Fruit fly (Drosophila melanogaster) whole organism, prepupa: Measurements from ENCODE around the gene gw.

Experiments used
- CG10669 ChIP-seq: fragments of 200-800 bp; sonication (Bioruptor generic); optimal IDR thresholded peaks from 3 replicates; lab custom pipeline; 2018; ENCODE audit warnings: missing biosample characterization, mild to moderate bottlenecking, missing genetic modification characterization, moderate library complexity
- CG11762 ChIP-seq: fragments of 200-800 bp; sonication (Bioruptor generic); optimal IDR thresholded peaks from 3 replicates; lab custom pipeline; 2016; ENCODE audit warnings: missing biosample characterization, missing genetic modification characterization; ENCODE audit not compliant: insufficient read depth
- CG3032 ChIP-seq: fragments of 200-800 bp; optimal IDR thresholded peaks from 2 replicates; lab custom pipeline; 2019; ENCODE audit warnings: missing biosample characterization, mild to moderate bottlenecking, missing genetic modification characterization, moderate library complexity
- CG34406 ChIP-seq: fragments of 200-800 bp; sonication (Bioruptor generic); optimal IDR thresholded peaks from 3 replicates; lab custom pipeline; 2016; ENCODE audit warnings: missing biosample characterization, missing genetic modification characterization
- CG3919 ChIP-seq: fragments of 200-800 bp; sonication (Bioruptor generic); optimal IDR thresholded peaks from 3 replicates; lab custom pipeline; 2016; ENCODE audit warnings: missing biosample characterization, missing genetic modification characterization
- CG4318 ChIP-seq: fragments of 200-800 bp; sonication (Bioruptor generic); optimal IDR thresholded peaks from 3 replicates; lab custom pipeline; 2017; ENCODE audit warnings: missing biosample characterization, mild to moderate bottlenecking, missing genetic modification characterization
- CG6163 ChIP-seq: fragments of 200-800 bp; sonication (Bioruptor generic); IDR thresholded peaks from 3 replicates; pipeline ENCODE4 v1.3.6; 2022; ENCODE audit warnings: missing biosample characterization, missing genetic modification characterization
- CG6792 ChIP-seq: fragments of 200-800 bp; sonication (Bioruptor generic); optimal IDR thresholded peaks from 3 replicates; lab custom pipeline; 2016; ENCODE audit warnings: missing biosample characterization, missing genetic modification characterization
- CG6808 ChIP-seq: fragments of 200-800 bp; sonication (Bioruptor generic); optimal IDR thresholded peaks from 3 replicates; lab custom pipeline; 2017; ENCODE audit warnings: missing biosample characterization, missing genetic modification characterization, mild to moderate bottlenecking, moderate library complexity, missing genetic modification reagents
- CG6854 ChIP-seq: fragments of 200-800 bp; sonication (Bioruptor generic); optimal IDR thresholded peaks from 2 replicates; lab custom pipeline; 2017; ENCODE audit warnings: missing biosample characterization, mild to moderate bottlenecking, missing genetic modification characterization
- CG8319 ChIP-seq: fragments of 200-800 bp; sonication (Bioruptor generic); optimal IDR thresholded peaks from 3 replicates; lab custom pipeline; 2016; ENCODE audit warnings: missing biosample characterization, missing genetic modification characterization
- Eip75B ChIP-seq: fragments of 200-800 bp; sonication (Bioruptor generic); optimal IDR thresholded peaks from 3 replicates; lab custom pipeline; 2016; ENCODE audit warnings: missing biosample characterization, missing genetic modification characterization
- Eip78C ChIP-seq: fragments of 200-800 bp; sonication (Bioruptor generic); peaks from one replicate; lab custom pipeline; 2016; ENCODE audit warnings: missing biosample characterization, missing genetic modification characterization
- Eip93F ChIP-seq: fragments of 200-800 bp; sonication (Bioruptor generic); optimal IDR thresholded peaks from 2 replicates; lab custom pipeline; 2016; ENCODE audit warnings: missing biosample characterization, mild to moderate bottlenecking, missing genetic modification characterization
- Ets21C ChIP-seq: fragments of 200-800 bp; sonication (Bioruptor generic); optimal IDR thresholded peaks from 3 replicates; lab custom pipeline; 2016; ENCODE audit warnings: missing biosample characterization, missing genetic modification characterization
- Hr39 ChIP-seq: fragments of 200-800 bp; sonication (Bioruptor generic); optimal IDR thresholded peaks from 2 replicates; lab custom pipeline; 2016; ENCODE audit warnings: missing biosample characterization, missing genetic modification characterization
- Hr4 ChIP-seq: fragments of 200-800 bp; sonication (Bioruptor generic); optimal IDR thresholded peaks from 3 replicates; lab custom pipeline; 2016; ENCODE audit warnings: missing biosample characterization, missing genetic modification characterization
- Lpt ChIP-seq: fragments of 200-800 bp; sonication (Bioruptor generic); optimal IDR thresholded peaks from 3 replicates; lab custom pipeline; 2016; ENCODE audit warnings: missing biosample characterization, missing genetic modification characterization
- Met ChIP-seq: fragments of 200-800 bp; sonication (Bioruptor generic); optimal IDR thresholded peaks from 3 replicates; lab custom pipeline; 2016; ENCODE audit warnings: missing biosample characterization, missing genetic modification characterization
- Sox102F ChIP-seq: fragments of 200-800 bp; sonication (Bioruptor generic); optimal IDR thresholded peaks from 2 replicates; lab custom pipeline; 2016; ENCODE audit warnings: missing biosample characterization, mild to moderate bottlenecking, missing genetic modification characterization
- Sox14 ChIP-seq: fragments of 200-800 bp; sonication (Bioruptor generic); optimal IDR thresholded peaks from 3 replicates; lab custom pipeline; 2016; ENCODE audit warnings: missing biosample characterization, missing genetic modification characterization
- Sox15 ChIP-seq: fragments of 200-800 bp; sonication (Bioruptor generic); optimal IDR thresholded peaks from 3 replicates; lab custom pipeline; 2016; ENCODE audit warnings: missing biosample characterization, missing genetic modification characterization
- achi ChIP-seq: fragments of 200-800 bp; sonication (Bioruptor generic); optimal IDR thresholded peaks from 3 replicates; lab custom pipeline; 2016; ENCODE audit warnings: missing biosample characterization, missing genetic modification characterization
- acj6 ChIP-seq: fragments of 200-800 bp; sonication (Bioruptor generic); optimal IDR thresholded peaks from 3 replicates; lab custom pipeline; 2016; ENCODE audit warnings: missing biosample characterization, missing genetic modification characterization
- cyc ChIP-seq: fragments of 200-800 bp; sonication (Bioruptor generic); optimal IDR thresholded peaks from 3 replicates; lab custom pipeline; 2016; ENCODE audit warnings: missing biosample characterization, missing genetic modification characterization
- esn ChIP-seq: fragments of 200-800 bp; sonication (Bioruptor generic); optimal IDR thresholded peaks from 2 replicates; lab custom pipeline; 2016; ENCODE audit warnings: missing biosample characterization, mild to moderate bottlenecking, missing genetic modification characterization, moderate library complexity
- fd59A ChIP-seq: fragments of 200-800 bp; sonication (Bioruptor generic); optimal IDR thresholded peaks from 2 replicates; lab custom pipeline; 2017; ENCODE audit warnings: missing biosample characterization, mild to moderate bottlenecking, missing genetic modification characterization, missing genetic modification reagents
- fkh ChIP-seq: fragments of 200-800 bp; sonication (Bioruptor generic); optimal IDR thresholded peaks from 3 replicates; lab custom pipeline; 2017; ENCODE audit warnings: missing biosample characterization, mild to moderate bottlenecking, missing genetic modification characterization, moderate library complexity
- net ChIP-seq: fragments of 200-800 bp; sonication (Bioruptor generic); optimal IDR thresholded peaks from 3 replicates; lab custom pipeline; 2016; ENCODE audit warnings: missing biosample characterization, missing genetic modification characterization
- salr ChIP-seq, 2 experiments: fragments of 200-800 bp; sonication (Bioruptor generic); optimal IDR thresholded peaks; 3 replicates each; lab custom pipeline; 2016 to 2018; ENCODE audit warnings: missing biosample characterization in 2 of 2, missing genetic modification characterization in 2 of 2, mild to moderate bottlenecking in 1 of 2
- ss ChIP-seq, 2 experiments: fragments of 200-800 bp; sonication (Bioruptor generic); optimal IDR thresholded peaks; 2 replicates in 1 of 2; 3 replicates in 1 of 2; lab custom pipeline; 2017 to 2018; ENCODE audit warnings: mild to moderate bottlenecking in 2 of 2, missing biosample characterization in 2 of 2, missing genetic modification characterization in 2 of 2, moderate library complexity in 1 of 2
- svp ChIP-seq: fragments of 200-800 bp; sonication (Bioruptor generic); peaks from one replicate; lab custom pipeline; 2016; ENCODE audit warnings: missing biosample characterization, missing genetic modification characterization
- topi ChIP-seq: fragments of 200-800 bp; sonication (Bioruptor generic); optimal IDR thresholded peaks from 3 replicates; lab custom pipeline; 2016; ENCODE audit warnings: missing biosample characterization, missing genetic modification characterization
- vri ChIP-seq: fragments of 200-800 bp; sonication (Bioruptor generic); optimal IDR thresholded peaks from 3 replicates; lab custom pipeline; 2016; ENCODE audit warnings: missing biosample characterization, mild to moderate bottlenecking, missing genetic modification characterization

Gene gw

DNA sequence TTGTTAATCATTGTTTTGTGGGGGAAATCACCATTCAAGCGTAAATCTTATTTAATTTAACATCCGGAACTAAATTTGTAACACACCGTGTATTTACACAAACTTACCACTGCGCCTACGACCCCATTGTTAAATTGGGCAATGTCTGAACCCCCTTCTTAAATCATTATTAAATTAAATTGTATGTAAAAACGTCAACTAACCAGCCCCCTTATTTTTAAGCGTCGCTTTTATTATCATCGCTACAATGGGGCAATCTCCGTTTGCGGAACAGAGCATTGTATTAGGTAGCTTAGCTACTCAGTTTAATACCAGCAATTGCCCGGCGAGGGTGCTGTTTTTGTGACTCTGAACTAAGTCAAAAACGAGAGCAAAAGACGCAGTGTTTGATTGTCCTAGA lies 31.0 kb downstream of the gw start, which contains the start of gene Gat:
Gene Gat (plus strand): TSS at position 301 of the 400 bp plus-strand sequence.
- no peak for TF ChIP-seq Lpt (GFP tag; lab: Kevin White, UChicago)
- TF ChIP-seq net (GFP tag; lab: Kevin White, UChicago), result no peak
- no peak for TF ChIP-seq Sox15
- TF ChIP-seq Sox14 (GFP tag; lab: Kevin White, UChicago), result no peak
- TF ChIP-seq CG3919 (GFP tag; lab: Kevin White, UChicago), result no peak
- TF ChIP-seq vri (GFP tag; lab: Kevin White, UChicago), result no peak
- no peak for TF ChIP-seq Met (GFP tag; lab: Kevin White, UChicago)
- TF ChIP-seq acj6, result no peak
- TF ChIP-seq CG3032 (tag; lab: Kevin White, UChicago), result no peak
- TF ChIP-seq CG6792 (GFP tag; lab: Kevin White, UChicago), result no peak
- TF ChIP-seq CG8319 (GFP tag; lab: Kevin White, UChicago), result no peak
- no peak for TF ChIP-seq CG6163 (GFP tag; lab: Robert Waterston, UW)
- no peak for TF ChIP-seq Eip75B (GFP tag; lab: Kevin White, UChicago)
- no peak for TF ChIP-seq salr (GFP tag; optimal IDR thresholded peaks at IDR 0.05; lab: Kevin White, UChicago)
- TF ChIP-seq Sox102F (GFP tag; lab: Kevin White, UChicago), result no peak

DNA sequence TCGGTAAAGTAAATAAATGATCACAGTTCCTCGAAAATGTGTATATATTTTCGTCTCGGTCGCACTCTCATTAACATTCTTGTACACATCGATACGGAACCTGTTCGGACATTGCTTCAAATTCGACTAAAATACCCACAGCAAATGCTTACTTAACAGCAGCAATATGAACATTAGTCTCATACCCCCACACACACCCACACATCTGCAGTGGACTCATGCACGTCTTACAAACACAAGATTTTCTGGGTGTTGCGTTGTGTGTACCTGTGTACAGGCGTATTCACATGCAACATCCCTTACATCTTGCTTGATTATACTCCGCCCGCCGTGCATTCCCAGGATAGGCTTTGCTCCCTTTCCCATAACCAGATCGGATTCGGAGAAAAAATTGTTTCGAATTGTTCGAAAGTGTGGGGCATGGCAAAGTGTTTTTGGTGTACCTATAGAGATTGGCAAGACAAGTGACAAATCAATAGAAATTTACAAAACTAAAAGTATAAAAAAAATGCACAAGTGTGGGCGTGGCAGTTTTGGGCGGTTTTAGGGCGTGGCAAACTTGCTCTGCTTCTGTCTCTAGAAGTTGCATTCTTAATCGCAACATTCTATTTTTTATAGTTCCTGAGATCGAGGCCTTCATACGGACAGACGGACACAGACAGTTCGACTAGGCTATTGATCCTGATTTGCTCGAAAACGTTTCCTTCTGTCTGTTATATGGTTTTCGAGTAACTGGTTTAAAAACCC lies 34.3 kb downstream of the gw start, which contains the start of gene mav:
Gene mav (minus strand): TSS at position 134 of the 747 bp plus-strand sequence.
- TF ChIP-seq Sox102F (GFP tag; lab: Kevin White, UChicago) (peak; percentile 29), CG6854 (GFP tag; lab: Kevin White, UChicago) (peak; percentile 72), Eip78C (GFP tag; lab: Kevin White, UChicago) (peak; percentile 51), CG6808 (GFP tag; lab: Kevin White, UChicago) (peak; percentile 51), vri (GFP tag; lab: Kevin White, UChicago) (peak; percentile 16), fd59A (no peak), ss (GFP tag; optimal IDR thresholded peaks at IDR 0.05; lab: Kevin White, UChicago) (no peak)

DNA sequence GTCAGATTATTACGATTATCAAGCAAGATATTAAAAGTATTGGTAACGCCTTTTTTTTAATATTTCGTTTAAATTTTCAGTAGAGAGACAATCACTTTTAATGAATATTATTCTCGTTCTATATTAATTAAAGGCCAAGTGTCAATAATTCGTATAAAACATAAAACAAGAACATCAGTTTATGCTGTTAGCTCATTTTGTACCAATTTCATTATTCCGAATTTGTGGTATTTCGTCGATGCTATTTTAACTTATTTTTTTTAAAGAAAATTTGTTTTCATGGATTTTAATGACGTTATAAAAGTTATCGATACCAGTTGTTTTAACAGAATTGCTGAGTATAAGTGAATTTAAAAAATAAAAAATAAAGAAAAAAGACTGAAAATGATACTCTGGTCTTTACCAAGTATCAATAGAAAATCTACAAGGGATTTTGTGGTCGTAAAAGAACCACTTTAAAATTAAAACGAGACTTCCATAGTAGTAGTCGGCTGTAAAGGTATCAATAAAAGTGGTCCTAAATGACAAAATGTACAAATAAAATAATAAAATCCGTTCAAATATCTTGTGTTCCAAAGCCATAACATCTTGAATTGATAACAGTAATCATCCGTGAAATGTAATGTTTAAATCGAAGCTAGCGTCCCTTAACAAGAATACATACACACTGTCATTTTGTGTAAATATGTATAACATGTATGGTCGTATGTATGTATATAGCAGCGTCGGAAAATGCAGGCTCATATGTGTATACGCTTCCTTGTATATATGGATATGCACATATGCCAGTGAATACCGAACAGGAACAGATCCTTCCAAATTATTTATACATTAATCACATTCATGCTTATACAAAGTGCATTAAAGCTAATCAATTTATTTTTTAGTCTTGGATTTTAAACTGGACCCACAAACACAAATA lies 49.7 kb downstream of the gw start, which contains the start of gene Eph:
Gene Eph (plus strand): TSS at position 287 of the 922 bp plus-strand sequence.
- TF ChIP-seq Eip93F (GFP tag; lab: Kevin White, UChicago) (no peak), Eip78C (GFP tag; lab: Kevin White, UChicago) (peak; percentile 77), net (GFP tag; lab: Kevin White, UChicago) (no peak), esn (GFP tag; lab: Kevin White, UChicago) (peak; percentile 7), Hr4 (GFP tag; lab: Kevin White, UChicago) (peak; percentile 12), topi (peak; percentile 4)
- TF ChIP-seq, all 60 proteins: peak for 4

DNA sequence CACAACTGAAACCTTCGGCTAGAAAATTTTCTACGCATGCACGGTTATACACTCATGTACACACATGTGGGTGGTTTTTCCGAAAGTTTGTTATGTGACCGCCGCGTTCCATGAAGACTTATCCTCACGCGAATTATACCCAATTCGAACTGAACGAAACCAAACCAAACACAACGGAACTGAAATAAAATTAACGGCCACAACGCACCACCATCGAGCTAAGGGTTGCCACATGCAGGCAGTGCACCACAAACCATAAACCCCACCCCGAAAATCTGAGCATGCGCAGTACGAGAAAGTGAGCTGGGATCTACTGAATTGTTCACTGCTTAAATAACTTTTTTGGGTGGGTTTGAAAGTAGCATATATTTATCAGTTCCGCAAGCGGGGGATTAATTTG lies 52.9 kb downstream of the gw start, which contains the start of gene onecut:
Gene onecut (minus strand): TSS at position 152 of the 400 bp plus-strand sequence.
- TF ChIP-seq achi (GFP tag; lab: Kevin White, UChicago) (no peak), cyc (no peak), CG3919 (GFP tag; lab: Kevin White, UChicago) (no peak), Ets21C (GFP tag; lab: Kevin White, UChicago) (no peak), CG4318 (no peak), fkh (GFP tag; lab: Kevin White, UChicago) (no peak), Hr4 (GFP tag; lab: Kevin White, UChicago) (no peak), Hr39 (no peak), CG11762 (no peak), CG10669 (no peak), net (GFP tag; lab: Kevin White, UChicago) (no peak), CG34406 (GFP tag; lab: Kevin White, UChicago) (no peak), svp (GFP tag; lab: Kevin White, UChicago) (no peak)
